Worm (Caenorhabditis elegans): Measurements from ENCODE around the gene tank-1.

tank-1 gene

DNA sequence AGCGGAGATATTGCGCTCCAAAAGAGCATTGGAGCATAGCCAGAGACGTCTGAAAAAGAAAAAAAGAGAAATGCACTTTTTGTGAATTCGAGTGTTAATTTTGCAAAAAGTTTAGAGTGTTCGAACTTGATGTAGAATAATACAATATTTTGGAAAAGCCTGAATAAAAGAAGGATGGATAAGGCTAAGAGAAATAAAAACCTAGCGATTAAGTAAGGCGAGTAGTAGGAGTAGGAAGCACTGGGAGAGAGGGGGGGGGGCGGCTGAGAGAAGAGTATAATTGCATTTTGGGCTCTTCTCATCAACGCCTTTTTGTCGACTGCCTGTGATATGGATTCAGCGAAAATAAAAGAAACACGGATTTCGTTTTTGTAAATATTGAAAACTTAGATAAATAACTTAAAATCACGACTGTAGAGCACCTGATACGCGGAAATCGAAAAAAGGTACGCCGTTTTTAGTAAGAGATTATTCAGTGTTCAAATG, 32.4 kb upstream of the tank-1 start, which contains the start of gene F16B3.3:
F16B3.3 (minus strand) TSS at position 51 of the 486 bp plus-strand sequence.
- no peak for TF ChIP-seq F10B5.3 (tag; optimal IDR thresholded peaks at IDR 0.05)
- no peak for TF ChIP-seq T26A8.4 (GFP tag; IDR thresholded peaks at IDR 0.05)
- TF ChIP-seq hlh-11 (tag; optimal IDR thresholded peaks at IDR 0.05), result no peak
- no peak for TF ChIP-seq mxl-3 (GFP tag; optimal IDR thresholded peaks at IDR 0.05)
- no peak for TF ChIP-seq attf-4 (tag; optimal IDR thresholded peaks at IDR 0.05)
- no peak for TF ChIP-seq zip-2 (tag; optimal IDR thresholded peaks at IDR 0.05)
- no peak for TF ChIP-seq Y75B8A.6 (GFP tag; IDR thresholded peaks at IDR 0.05)
- no peak for TF ChIP-seq mxl-2 (GFP tag; conservative IDR thresholded peaks at IDR 0.05)
- no peak for TF ChIP-seq daf-8 (GFP tag; IDR thresholded peaks at IDR 0.05)
- TF ChIP-seq rbr-2 (tag; optimal IDR thresholded peaks at IDR 0.05), result no peak

DNA sequence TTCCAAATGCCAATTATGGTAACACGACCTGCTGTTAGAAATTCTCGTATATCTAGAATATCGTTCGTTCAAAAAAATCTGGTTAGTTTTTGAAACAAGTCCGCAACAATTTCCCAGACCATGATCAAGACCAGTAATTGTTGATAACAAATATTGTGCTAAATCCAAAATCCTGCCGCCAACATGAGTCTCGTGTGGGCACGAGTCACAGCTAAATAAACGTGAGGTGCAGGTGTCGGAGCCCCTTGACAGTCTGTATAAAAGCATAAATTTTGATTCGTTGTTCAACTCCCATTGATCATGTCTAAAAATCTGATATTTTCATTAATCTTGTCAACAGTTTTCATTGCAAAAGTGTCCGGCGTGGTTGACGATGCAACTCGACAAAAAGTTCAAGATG, 29.3 kb upstream of the tank-1 start, which contains the start of gene F16B3.2:
F16B3.2 (plus strand) TSS at position 301 of the 400 bp plus-strand sequence.
- TF ChIP-seq nhr-28 (tag; optimal IDR thresholded peaks at IDR 0.05) (no peak), pqm-1 (tag; optimal IDR thresholded peaks at IDR 0.05) (no peak), lin-29 (GFP tag; IDR thresholded peaks at IDR 0.05) (no peak), duxl-1 (tag; optimal IDR thresholded peaks at IDR 0.05; ENCODE audit: poor library complexity) (no peak), F26F4.8 (GFP tag; conservative IDR thresholded peaks at IDR 0.05) (no peak), ces-1 (GFP tag; optimal IDR thresholded peaks at IDR 0.05) (no peak), tag-97 (GFP tag; IDR thresholded peaks at IDR 0.05) (no peak), aly-2 (tag; optimal IDR thresholded peaks at IDR 0.05) (no peak), mxl-3 (GFP tag; optimal IDR thresholded peaks at IDR 0.05) (no peak), Y5F2A.4 (GFP tag; optimal IDR thresholded peaks at IDR 0.05) (no peak), Y105C5A.15 (GFP tag; IDR thresholded peaks at IDR 0.05) (no peak), mes-2 (tag; optimal IDR thresholded peaks at IDR 0.05; ENCODE audit: poor library complexity, severe bottlenecking) (no peak), F10B5.3 (tag; optimal IDR thresholded peaks at IDR 0.05) (no peak)

DNA sequence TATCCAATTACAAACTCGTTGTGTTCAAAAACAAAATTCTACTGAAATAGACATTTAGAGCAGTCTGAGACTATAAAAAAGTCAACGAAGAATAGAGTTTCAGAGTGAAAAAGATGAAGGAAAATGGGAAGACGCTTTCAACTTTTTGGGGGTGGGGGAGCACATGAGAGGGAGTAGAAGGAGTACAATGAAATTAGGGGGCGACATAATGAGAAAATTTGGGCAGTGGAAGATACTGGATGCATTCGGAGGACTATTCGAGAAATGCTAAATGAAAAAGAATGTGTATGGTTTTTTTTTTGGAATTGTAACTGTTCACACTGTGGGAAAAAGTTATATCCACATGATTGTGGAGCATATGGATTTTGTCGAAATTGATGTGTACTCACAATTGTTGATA, 27.8 kb upstream of the tank-1 start:
- no peak for TF ChIP-seq zip-2 (tag; optimal IDR thresholded peaks at IDR 0.05)
- no peak for TF ChIP-seq ces-1 (GFP tag; optimal IDR thresholded peaks at IDR 0.05)
- TF ChIP-seq nhr-28 (tag; optimal IDR thresholded peaks at IDR 0.05), result no peak
- TF ChIP-seq nhr-76 (tag; optimal IDR thresholded peaks at IDR 0.05), result no peak
- no peak for TF ChIP-seq php-3 (GFP tag; IDR thresholded peaks at IDR 0.05)
- TF ChIP-seq madf-9 (GFP tag; conservative IDR thresholded peaks at IDR 0.05), result no peak
- no peak for TF ChIP-seq zfp-3 (GFP tag; conservative IDR thresholded peaks at IDR 0.05)
- no peak for TF ChIP-seq ceh-62 (tag; optimal IDR thresholded peaks at IDR 0.05)
- no peak for TF ChIP-seq egl-43 (GFP tag; IDR thresholded peaks at IDR 0.05)

DNA sequence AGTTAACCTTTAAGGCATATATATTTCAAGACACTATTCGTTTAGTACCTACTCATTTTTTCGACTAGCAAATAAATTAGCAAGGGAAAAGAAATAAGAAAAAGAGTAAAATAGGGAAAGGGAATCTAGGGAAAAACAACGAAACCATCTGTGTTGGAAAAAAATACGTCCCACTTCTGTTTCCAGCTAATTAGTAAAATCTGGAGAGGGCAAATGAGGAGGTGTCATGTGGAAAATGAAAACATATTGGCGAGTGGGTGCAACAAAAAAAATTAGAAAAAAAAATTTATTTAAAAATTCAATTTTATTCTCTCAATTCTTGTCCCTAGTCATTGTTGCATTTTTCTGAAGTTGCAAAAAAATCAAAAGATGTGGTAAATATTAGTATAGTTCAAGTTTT, 22.2 kb upstream of the tank-1 start:
- TF ChIP-seq zfp-2 (tag; optimal IDR thresholded peaks at IDR 0.05), result no peak
- no peak for TF ChIP-seq mxl-3 (GFP tag; optimal IDR thresholded peaks at IDR 0.05)
- TF ChIP-seq ctbp-1 (GFP tag; IDR thresholded peaks at IDR 0.05), result no peak
- no peak for TF ChIP-seq F44E2.7 (GFP tag; IDR thresholded peaks at IDR 0.05)
- TF ChIP-seq rbr-2 (tag; optimal IDR thresholded peaks at IDR 0.05), result no peak
- TF ChIP-seq tra-1 (GFP tag; IDR thresholded peaks at IDR 0.05), result no peak
- TF ChIP-seq vab-7 (GFP tag; IDR thresholded peaks at IDR 0.05), result no peak
- no peak for TF ChIP-seq daf-16 (GFP tag; optimal IDR thresholded peaks at IDR 0.05)
- no peak for TF ChIP-seq daf-16 (tag; optimal IDR thresholded peaks at IDR 0.05)
- no peak for TF ChIP-seq nhr-76 (tag; optimal IDR thresholded peaks at IDR 0.05)
- TF ChIP-seq ama-1 (optimal IDR thresholded peaks at IDR 0.05), result no peak
- no peak for TF ChIP-seq spr-3 (GFP tag; optimal IDR thresholded peaks at IDR 0.05)
- TF ChIP-seq daf-12 (tag; optimal IDR thresholded peaks at IDR 0.05), result no peak
- no peak for TF ChIP-seq madf-5 (GFP tag; IDR thresholded peaks at IDR 0.05)
- no peak for TF ChIP-seq mep-1 (tag; optimal IDR thresholded peaks at IDR 0.05)
- no peak for TF ChIP-seq Y48G9A.11 (GFP tag; IDR thresholded peaks at IDR 0.05)
- TF ChIP-seq F26F4.8 (GFP tag; conservative IDR thresholded peaks at IDR 0.05), result no peak
- TF ChIP-seq zfp-3 (GFP tag; conservative IDR thresholded peaks at IDR 0.05), result no peak
- TF ChIP-seq unc-62 (GFP tag; optimal IDR thresholded peaks at IDR 0.05 in 1 of 2), result no peak
- TF ChIP-seq unc-62 (tag; optimal IDR thresholded peaks at IDR 0.05), result no peak
- TF ChIP-seq unc-130 (GFP tag; optimal IDR thresholded peaks at IDR 0.05), result no peak
- no peak for TF ChIP-seq set-16 (GFP tag; IDR thresholded peaks at IDR 0.05)
